Fruit fly (Drosophila melanogaster): ENCODE measurements around the gene CG33003.

The CG33003 gene

dm6 chr2L:4400653-4401052 lies at the start of gene CG33003:
TSS of gene CG33003 (plus strand) at chr2L:4400953.
- TF ChIP-seq Sin3A (optimal IDR thresholded peaks at IDR 0.05) (no peak), h (optimal IDR thresholded peaks at IDR 0.05) (no peak), psq (optimal IDR thresholded peaks at IDR 0.05) (no peak), Myc (optimal IDR thresholded peaks at IDR 0.05) (no peak), insv (optimal IDR thresholded peaks at IDR 0.05) (no peak), ttk (optimal IDR thresholded peaks at IDR 0.05) (no peak)

DNA sequence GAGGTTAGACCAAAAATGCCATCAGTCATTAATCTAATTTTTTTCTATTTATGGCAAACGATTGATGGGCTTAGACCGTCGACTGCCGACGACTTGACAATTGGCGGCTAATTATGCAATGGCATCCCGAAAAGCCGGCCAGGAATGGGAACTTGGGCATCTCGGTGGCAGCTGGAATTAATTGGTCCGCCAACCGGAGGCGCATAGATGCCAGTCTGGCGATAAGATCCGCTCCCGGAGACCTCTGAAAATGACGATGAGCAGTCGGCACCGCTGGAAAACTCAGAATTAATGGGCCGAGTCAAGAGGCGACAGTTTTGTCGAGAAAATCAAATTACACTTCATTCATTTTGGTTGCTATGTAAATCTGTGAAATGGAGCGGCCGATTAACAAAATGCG lies 48.1 kb upstream of the CG33003 start, which contains the start of gene CG15429:
Gene CG15429 (plus strand): TSS at position 301 of the 400 bp plus-strand sequence.
- no peak for TF ChIP-seq ttk (optimal IDR thresholded peaks at IDR 0.05)
- TF ChIP-seq Sin3A (optimal IDR thresholded peaks at IDR 0.05), result no peak
- no peak for TF ChIP-seq psq (optimal IDR thresholded peaks at IDR 0.05)
- TF ChIP-seq insv (optimal IDR thresholded peaks at IDR 0.05), result no peak
- no peak for TF ChIP-seq Myc (optimal IDR thresholded peaks at IDR 0.05)
- no peak for TF ChIP-seq h (optimal IDR thresholded peaks at IDR 0.05)

- no peak for TF ChIP-seq Myc (optimal IDR thresholded peaks at IDR 0.05)
- TF ChIP-seq ttk (optimal IDR thresholded peaks at IDR 0.05), result no peak
- no peak for TF ChIP-seq psq (optimal IDR thresholded peaks at IDR 0.05)
- TF ChIP-seq h (optimal IDR thresholded peaks at IDR 0.05), result no peak
- TF ChIP-seq insv (optimal IDR thresholded peaks at IDR 0.05), result no peak
- TF ChIP-seq Sin3A (optimal IDR thresholded peaks at IDR 0.05), result no peak
Measured at dm6 chr2L:4355066-4355465, 45.7 kb upstream of the CG33003 start.

DNA sequence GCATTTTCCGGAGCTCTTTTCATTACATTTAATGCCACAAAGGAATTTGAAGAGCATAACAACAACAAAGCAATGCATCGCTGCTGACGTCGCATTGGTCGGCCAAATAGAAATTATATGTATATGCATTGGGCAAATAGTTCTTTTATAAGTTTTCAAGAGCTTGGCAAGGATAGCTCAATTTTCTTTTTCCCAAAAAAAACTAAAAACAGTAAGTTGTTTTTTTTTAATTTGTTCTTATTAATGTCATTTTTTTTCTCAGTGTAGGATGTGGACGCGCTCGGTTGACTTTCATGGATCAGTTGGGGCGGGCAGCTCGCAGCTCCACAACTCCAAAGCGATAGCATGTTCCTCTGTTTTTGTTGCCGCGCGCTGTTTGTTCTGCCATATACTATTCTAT lies 41.6 kb upstream of the CG33003 start:
- no peak for TF ChIP-seq Sin3A (optimal IDR thresholded peaks at IDR 0.05)

DNA sequence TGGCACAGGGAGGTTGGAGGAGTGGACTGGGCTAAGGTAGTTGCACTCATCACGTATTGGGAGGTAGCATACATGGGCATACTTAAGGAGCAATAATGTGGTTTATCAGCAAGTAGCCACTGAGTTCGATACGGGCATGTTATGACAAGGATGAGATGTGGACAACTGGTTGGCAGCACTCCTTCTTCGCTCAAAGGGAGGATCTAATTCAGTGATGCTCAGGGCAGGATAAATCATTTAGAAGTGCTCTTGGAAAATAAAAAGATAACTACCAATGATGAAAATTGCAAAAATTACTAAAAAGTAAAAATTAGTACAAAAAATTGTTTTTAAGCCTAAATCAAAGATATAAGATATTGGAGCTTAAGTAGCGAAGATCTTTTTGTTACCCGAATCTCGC lies 39.9 kb upstream of the CG33003 start:
- TF ChIP-seq Sin3A (optimal IDR thresholded peaks at IDR 0.05) (no peak), h (optimal IDR thresholded peaks at IDR 0.05) (no peak), insv (optimal IDR thresholded peaks at IDR 0.05) (no peak), Myc (optimal IDR thresholded peaks at IDR 0.05) (no peak), ttk (optimal IDR thresholded peaks at IDR 0.05) (no peak), psq (optimal IDR thresholded peaks at IDR 0.05) (no peak)

DNA sequence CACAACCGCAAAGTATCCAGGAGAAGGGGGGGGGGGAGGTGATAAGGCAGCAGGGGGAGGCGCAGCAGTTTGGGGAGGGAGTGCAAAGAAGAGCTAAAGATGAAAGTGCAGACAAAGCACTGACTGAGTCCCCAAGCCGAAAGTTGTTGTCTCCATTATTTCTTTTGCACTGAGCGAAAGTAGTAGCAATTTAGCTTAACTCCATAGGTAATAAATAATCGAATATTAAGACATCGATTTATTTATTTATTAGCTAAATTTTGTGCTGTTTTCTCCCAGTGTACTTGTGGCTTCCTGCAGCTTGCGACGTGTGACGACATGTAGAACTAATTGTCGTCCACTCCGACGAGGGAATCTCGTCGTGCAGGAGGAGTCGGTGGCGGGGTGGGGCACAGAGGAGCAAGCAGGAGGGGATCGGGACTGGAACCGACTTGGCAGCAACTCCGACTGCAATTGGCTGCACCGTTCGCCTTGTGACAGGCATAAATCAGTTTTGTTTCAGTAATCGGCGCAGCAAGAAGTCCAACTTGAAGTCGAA lies 39.2 kb upstream of the CG33003 start, which contains the start of gene Traf4:
Gene Traf4 (plus strand): TSS at position 488 of the 538 bp plus-strand sequence.
- TF ChIP-seq h (optimal IDR thresholded peaks at IDR 0.05), result no peak

dm6 chr2L:4363707-4364270 lies 37.0 kb upstream of the CG33003 start:
- TF ChIP-seq h (optimal IDR thresholded peaks at IDR 0.05), result no peak
- TF ChIP-seq insv (optimal IDR thresholded peaks at IDR 0.05), result no peak

DNA sequence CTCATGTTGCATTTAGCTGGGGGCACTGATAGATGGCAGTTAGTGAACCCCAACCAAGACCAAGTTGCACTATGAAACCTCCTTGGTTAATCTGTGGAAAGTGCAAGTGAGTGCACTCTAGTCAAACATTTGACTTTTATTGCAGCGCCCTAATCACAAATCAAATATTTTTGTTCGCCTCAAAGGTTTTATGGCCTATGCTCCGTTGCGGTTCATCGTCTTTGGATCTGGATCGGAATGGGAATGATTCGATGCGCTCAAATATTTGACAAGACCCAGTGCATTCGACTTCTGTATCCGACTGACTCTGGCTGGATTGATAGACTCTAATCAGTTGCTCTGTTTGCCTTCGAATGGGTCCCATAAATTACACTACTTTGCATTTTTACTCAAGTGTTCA lies 35.8 kb upstream of the CG33003 start:
- TF ChIP-seq ttk (optimal IDR thresholded peaks at IDR 0.05), result no peak
- TF ChIP-seq h (optimal IDR thresholded peaks at IDR 0.05), result no peak
- no peak for TF ChIP-seq insv (optimal IDR thresholded peaks at IDR 0.05)
- no peak for TF ChIP-seq Myc (optimal IDR thresholded peaks at IDR 0.05)
- TF ChIP-seq Sin3A (optimal IDR thresholded peaks at IDR 0.05), result no peak
- no peak for TF ChIP-seq psq (optimal IDR thresholded peaks at IDR 0.05)

DNA sequence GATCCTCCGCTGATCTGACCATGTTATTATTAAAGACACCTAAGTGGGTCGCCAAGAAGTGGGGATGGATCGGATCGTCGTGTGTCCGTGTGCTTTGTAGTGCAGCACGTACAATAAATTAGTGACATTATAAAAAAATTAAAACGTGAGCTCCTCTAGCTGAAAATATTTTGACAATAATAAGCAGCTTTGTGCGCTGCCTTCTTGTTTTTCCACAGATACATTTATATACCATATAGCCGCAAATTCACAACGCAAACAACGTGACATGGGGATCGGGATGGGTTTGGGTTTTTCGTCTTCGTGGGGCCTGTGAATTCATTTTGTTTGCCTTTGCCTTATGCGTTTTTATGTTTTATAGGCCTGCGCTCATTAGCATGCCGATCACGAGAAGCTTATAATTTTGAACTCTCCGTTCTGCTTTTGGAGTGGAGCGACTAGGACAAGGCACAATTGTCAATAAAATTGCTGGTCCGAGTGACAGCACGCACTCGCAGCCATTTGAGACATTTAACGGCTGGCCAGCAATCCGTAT lies 34.9 kb upstream of the CG33003 start:
- TF ChIP-seq psq (optimal IDR thresholded peaks at IDR 0.05), result no peak
- no peak for TF ChIP-seq Sin3A (optimal IDR thresholded peaks at IDR 0.05)

DNA sequence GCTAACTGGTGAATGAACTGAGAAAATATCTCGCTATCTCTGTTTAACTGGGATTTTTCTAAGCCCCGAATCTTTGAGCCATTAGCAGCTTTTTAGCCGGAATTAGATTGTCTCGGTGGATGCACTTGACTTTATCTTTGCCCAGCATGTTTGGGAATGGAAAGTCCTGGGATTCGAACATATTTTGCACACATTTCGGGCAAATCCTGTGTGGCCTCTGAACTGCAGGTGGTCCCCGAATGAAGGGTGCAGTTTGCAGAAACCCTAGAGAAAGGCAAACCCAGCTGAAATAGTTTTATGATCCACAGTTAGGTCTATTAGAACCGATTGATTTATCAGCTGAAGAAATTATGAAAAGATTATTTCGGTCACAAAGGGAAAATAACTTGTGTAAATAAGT lies 34.1 kb upstream of the CG33003 start:
- no peak for TF ChIP-seq Sin3A (optimal IDR thresholded peaks at IDR 0.05)

DNA sequence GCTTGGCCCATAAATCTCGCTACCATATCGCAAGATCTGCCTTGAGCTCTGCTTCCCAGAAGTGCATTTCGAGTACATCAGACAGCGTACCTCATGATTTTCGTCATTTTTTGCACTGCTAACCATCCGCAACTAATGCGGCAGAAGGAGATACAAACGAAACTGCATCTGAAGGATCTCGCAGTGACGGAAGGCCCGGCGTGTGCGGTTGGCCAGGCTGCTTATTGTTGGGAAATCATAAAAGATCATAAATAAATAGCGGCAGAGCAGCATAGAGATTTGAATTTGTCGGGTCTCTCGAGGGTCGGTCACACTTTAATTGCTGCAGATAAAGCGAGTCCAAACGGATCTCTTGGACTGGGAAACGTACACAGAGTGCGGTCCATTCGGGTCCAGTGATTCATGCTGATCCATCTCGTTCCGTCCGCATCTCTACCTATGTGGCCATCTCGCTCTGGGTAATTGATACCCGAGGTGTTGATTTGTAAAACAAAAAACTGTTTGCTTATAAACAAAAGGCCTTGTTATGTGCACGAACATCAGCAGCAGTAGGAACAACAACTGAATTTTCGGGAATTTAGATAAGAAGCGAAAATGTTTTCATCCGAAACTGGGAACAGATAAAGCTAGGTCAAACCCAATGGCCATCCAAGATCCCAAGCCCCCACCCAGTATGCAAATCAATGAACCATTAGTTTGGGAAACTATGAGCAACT lies 32.0 kb upstream of the CG33003 start:
- TF ChIP-seq psq (optimal IDR thresholded peaks at IDR 0.05) (no peak), ttk (optimal IDR thresholded peaks at IDR 0.05) (no peak), h (optimal IDR thresholded peaks at IDR 0.05) (no peak), Sin3A (optimal IDR thresholded peaks at IDR 0.05) (no peak), Myc (optimal IDR thresholded peaks at IDR 0.05) (no peak), insv (optimal IDR thresholded peaks at IDR 0.05) (no peak)

DNA sequence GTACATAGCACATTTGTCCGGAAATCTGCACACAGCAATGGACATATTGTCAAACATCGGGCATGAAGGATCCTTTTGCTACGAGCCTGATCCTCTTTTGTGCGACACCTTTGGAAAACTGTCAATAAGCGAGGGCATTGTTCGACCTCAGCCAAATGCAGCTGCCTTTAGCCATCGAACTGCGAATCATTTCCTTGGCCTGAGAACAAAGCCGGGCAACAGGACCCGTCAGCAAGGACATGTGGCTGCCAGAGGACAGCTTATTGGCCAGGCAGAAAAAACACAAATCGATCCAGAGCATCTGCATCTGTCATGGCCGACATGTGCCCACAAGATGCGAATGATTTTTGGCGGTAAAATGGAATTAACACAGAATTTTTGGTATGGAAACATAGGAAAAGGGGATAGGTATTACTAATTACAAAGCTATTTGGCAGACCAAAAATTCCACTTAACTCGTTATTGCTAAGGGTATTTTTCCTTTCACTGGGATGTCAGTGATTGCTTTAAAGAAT lies 30.7 kb upstream of the CG33003 start:
- TF ChIP-seq insv (optimal IDR thresholded peaks at IDR 0.05), result no peak
- no peak for TF ChIP-seq Sin3A (optimal IDR thresholded peaks at IDR 0.05)
- no peak for TF ChIP-seq ttk (optimal IDR thresholded peaks at IDR 0.05)
- no peak for TF ChIP-seq Myc (optimal IDR thresholded peaks at IDR 0.05)

dm6 chr2L:4370592-4370991 lies 30.2 kb upstream of the CG33003 start:
- no peak for TF ChIP-seq insv (optimal IDR thresholded peaks at IDR 0.05)
- TF ChIP-seq Sin3A (optimal IDR thresholded peaks at IDR 0.05), result no peak
- no peak for TF ChIP-seq Myc (optimal IDR thresholded peaks at IDR 0.05)
- TF ChIP-seq ttk (optimal IDR thresholded peaks at IDR 0.05), result no peak
- TF ChIP-seq h (optimal IDR thresholded peaks at IDR 0.05), result no peak
- TF ChIP-seq psq (optimal IDR thresholded peaks at IDR 0.05), result no peak

Measured in Kc167 (cell line).